Worm (Caenorhabditis elegans) whole organism, midembryonic: Measurements from ENCODE around the gene F56C9.6.

Experiments used
- T22C8.4 ChIP-seq: fragments of 200-800 bp; sonication (Bioruptor generic); IDR thresholded peaks from 2 replicates; pipeline ENCODE4 v1.3.6; 2022; ENCODE audit warnings: missing genetic modification characterization, missing compliant biosample characterization
- cog-1 ChIP-seq: sonication (generic microtip); optimal IDR thresholded peaks from 2 replicates; lab custom pipeline; 2016; ENCODE audit warnings: missing genetic modification characterization, missing compliant biosample characterization
- flt-1 ChIP-seq: fragments of 200-800 bp; sonication (Bioruptor generic); IDR thresholded peaks from 2 replicates; pipeline ENCODE4 v1.3.6; 2022; ENCODE audit warnings: missing genetic modification characterization, missing compliant biosample characterization
- klf-2 ChIP-seq: fragments of 200-800 bp; sonication (Bioruptor generic); conservative IDR thresholded peaks from 2 replicates; pipeline ENCODE4 v1.3.6; 2022; ENCODE audit warnings: missing genetic modification reagents, missing genetic modification characterization, missing compliant biosample characterization
- med-1 ChIP-seq: sonication (generic microtip); optimal IDR thresholded peaks from 2 replicates; lab custom pipeline; 2017; ENCODE audit warnings: missing genetic modification characterization, mild to moderate bottlenecking, missing compliant biosample characterization, antibody characterized with exemption, missing genetic modification reagents; ENCODE audit not compliant: insufficient read depth
- ref-1 ChIP-seq: fragments of 200-800 bp; sonication (Bioruptor generic); conservative IDR thresholded peaks from 2 replicates; pipeline ENCODE4 v1.3.6; 2022; ENCODE audit warnings: missing genetic modification reagents, missing genetic modification characterization, missing compliant biosample characterization
- tab-1 ChIP-seq: fragments of 200-800 bp; sonication (Bioruptor generic); IDR thresholded peaks from 2 replicates; pipeline ENCODE4 v1.3.6; 2022; ENCODE audit warnings: missing genetic modification characterization, missing compliant biosample characterization
- ztf-23 ChIP-seq: fragments of 200-800 bp; sonication (Bioruptor generic); IDR thresholded peaks from 2 replicates; pipeline ENCODE4 v1.3.6; 2022; ENCODE audit warnings: missing genetic modification reagents, missing genetic modification characterization, missing compliant biosample characterization
- ztf-29 ChIP-seq: fragments of 200-800 bp; sonication (Bioruptor generic); IDR thresholded peaks from 2 replicates; pipeline ENCODE4 v1.3.6; 2022; ENCODE audit warnings: missing genetic modification reagents, missing genetic modification characterization, missing compliant biosample characterization

ce11 chrIII:7353871-7354270 is 43.3 kb upstream of the F56C9.6 start, which contains the start of gene F08F8.9:
- TF ChIP-seq flt-1 (GFP tag; lab: Robert Waterston, UW) (no peak), cog-1 (tag; lab: Kevin White, UChicago) (no peak), ztf-29 (GFP tag; lab: Robert Waterston, UW) (no peak), T22C8.4 (no peak), med-1 (GFP tag; lab: Kevin White, UChicago) (no peak), klf-2 (GFP tag; lab: Robert Waterston, UW) (no peak), tab-1 (GFP tag; lab: Robert Waterston, UW) (no peak), ref-1 (GFP tag; lab: Robert Waterston, UW) (no peak), ztf-23 (no peak)
